Worm (Caenorhabditis elegans) whole organism, dauer: Measurements from ENCODE around the gene K02E11.4.
"Not testable (repeated sequence)": the region's sequence is repeated elsewhere in the genome, so short reads cannot be mapped to it uniquely, and the experiment has no call there.

ENCODE experiments used
- unc-62 ChIP-seq: sonication (generic microtip); optimal IDR thresholded peaks from 2 replicates; lab custom pipeline; 2017; ENCODE audit warnings: missing biosample characterization, missing genetic modification reagents, missing genetic modification characterization

Gene K02E11.4

ce11 chrV:14256813-14257212 is 8.9 kb upstream of the K02E11.4 start, which contains the start of gene sre-8:
TSS of gene sre-8 (plus strand) at chrV:14257113.
- TF ChIP-seq unc-62 (GFP tag; lab: Kevin White, UChicago): no peak

DNA sequence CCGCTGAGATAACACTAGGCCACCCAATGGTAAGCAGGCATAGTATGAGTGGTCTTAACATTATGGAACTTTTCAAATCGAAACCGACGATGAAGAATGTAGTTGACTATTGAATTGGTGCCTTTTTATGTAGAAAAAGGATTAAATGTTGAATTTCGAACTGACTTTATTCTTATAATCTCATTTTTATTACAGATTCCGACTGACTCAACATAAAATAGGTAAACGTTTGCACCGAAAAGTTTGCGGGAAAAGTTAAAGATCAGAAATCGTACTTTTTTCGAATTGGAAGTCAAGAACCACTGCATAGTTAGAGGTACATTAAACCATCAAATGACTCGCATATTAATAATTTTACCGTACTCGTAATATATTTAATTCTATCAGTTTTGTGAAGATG is 6.3 kb upstream of the K02E11.4 start, which contains the start of gene K02E11.7:
Gene K02E11.7 (minus strand): TSS at position 101 of the 400 bp plus-strand sequence.
- TF ChIP-seq unc-62 (GFP tag; lab: Kevin White, UChicago): no peak

DNA sequence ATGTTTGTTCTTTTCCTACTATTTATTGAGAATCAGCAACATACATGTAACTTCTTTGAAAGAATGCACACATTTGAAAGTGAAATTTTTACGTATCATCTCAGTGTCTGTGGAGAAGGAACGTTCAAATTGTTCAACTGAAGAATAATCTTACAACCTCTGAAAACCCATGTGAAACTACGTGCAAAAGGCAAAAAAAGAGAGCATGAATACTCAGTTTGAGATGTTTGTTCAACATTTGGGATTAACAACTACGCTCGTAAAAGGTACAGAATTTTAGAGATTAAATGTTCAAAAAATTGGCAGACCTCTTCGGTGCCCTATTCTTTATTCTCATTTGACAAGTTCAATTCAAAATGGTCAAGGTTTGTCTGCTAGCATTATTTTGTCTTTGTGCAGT is 4.1 kb upstream of the K02E11.4 start, which contains the start of gene K02E11.5:
Gene K02E11.5 (plus strand): TSS at position 301 of the 400 bp plus-strand sequence.
- no peak for TF ChIP-seq unc-62 (GFP tag; lab: Kevin White, UChicago)

ce11 chrV:14248654-14249053 is 729 bp upstream of the K02E11.4 start, which contains the start of gene K02E11.6:
TSS of gene K02E11.6 (plus strand) at chrV:14248802.
- no peak for TF ChIP-seq unc-62 (GFP tag; lab: Kevin White, UChicago)

ce11 chrV:14246761-14247160 is 1.2 kb downstream of the K02E11.4 start, which contains the start of gene K02E11.3:
TSS of gene K02E11.3 (minus strand) at chrV:14246861.
- no peak for TF ChIP-seq unc-62 (GFP tag; lab: Kevin White, UChicago)

DNA sequence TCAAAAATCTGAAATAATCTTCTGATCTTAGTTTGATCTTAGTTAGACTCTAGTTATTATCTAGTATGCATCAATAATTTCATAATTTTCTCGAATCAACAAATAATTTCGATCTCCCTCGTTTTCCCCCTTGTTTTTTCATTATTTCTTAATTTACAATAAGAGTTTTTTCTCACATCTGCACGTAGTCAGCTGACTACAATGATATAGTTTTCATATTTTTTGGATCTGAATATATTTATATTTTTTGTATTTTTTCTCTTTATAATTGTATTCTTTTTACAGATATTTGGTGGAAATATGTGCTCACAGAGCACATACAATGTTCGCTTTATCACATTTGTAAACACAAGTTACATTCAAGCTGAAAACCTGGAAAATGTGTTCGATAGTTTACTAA is 4.0 kb downstream of the K02E11.4 start, which contains the start of gene sre-7:
Gene sre-7 (plus strand): TSS at position 301 of the 400 bp plus-strand sequence.
- no peak for TF ChIP-seq unc-62 (GFP tag; lab: Kevin White, UChicago)

DNA sequence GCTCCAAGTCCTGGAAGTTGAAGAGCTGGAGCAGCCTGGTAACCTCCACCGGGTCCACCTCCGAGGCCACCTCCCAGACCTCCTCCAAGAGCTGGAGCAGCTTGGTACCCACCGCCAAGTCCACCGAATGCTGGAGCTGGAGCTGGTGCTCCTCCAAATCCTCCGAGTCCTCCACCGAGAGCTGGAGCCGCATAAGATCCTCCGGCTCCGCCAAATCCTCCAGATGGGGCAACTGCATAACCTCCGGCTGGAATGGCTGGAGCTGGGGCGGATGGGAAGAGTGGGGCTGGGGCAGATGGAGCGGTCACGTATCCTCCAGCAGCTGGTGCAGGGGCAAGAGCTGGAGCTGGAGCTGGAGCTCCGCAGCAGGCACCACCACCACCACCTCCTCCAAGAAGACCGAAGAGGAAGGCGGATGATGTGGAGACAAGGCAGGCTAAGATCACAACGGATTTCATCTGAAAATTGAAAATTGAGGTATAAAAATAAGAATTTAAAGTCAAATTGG is 7.2 kb downstream of the K02E11.4 start, which contains the start of gene K02E11.10:
Gene K02E11.10 (minus strand): TSS at position 458 of the 508 bp plus-strand sequence.
- no peak for TF ChIP-seq unc-62 (GFP tag; lab: Kevin White, UChicago)

DNA sequence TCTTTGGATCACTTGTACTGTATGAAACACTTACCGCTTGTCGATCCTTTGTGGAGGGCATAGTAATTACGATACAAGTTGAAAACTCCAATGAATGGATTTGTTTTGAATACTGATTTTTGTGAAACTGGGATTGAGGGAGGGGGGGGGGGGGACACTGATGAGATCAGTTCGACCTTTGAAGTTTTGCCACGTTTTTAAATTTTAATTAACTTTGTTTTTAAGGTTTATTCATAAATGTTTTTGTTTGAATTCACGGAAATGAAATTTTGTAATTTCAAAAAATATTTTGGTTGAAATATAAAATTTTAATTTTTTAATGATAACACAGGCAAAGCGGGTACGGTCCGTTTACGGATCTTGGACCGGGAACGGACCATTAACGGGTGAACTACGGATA is 12.0 kb downstream of the K02E11.4 start, which contains the start of gene ent-3:
Gene ent-3 (minus strand): TSS at position 101 of the 400 bp plus-strand sequence.
- no peak for TF ChIP-seq unc-62 (GFP tag; lab: Kevin White, UChicago)

ce11 chrV:14231656-14232055 is 16.3 kb downstream of the K02E11.4 start:
- no peak for TF ChIP-seq unc-62 (GFP tag; lab: Kevin White, UChicago)

DNA sequence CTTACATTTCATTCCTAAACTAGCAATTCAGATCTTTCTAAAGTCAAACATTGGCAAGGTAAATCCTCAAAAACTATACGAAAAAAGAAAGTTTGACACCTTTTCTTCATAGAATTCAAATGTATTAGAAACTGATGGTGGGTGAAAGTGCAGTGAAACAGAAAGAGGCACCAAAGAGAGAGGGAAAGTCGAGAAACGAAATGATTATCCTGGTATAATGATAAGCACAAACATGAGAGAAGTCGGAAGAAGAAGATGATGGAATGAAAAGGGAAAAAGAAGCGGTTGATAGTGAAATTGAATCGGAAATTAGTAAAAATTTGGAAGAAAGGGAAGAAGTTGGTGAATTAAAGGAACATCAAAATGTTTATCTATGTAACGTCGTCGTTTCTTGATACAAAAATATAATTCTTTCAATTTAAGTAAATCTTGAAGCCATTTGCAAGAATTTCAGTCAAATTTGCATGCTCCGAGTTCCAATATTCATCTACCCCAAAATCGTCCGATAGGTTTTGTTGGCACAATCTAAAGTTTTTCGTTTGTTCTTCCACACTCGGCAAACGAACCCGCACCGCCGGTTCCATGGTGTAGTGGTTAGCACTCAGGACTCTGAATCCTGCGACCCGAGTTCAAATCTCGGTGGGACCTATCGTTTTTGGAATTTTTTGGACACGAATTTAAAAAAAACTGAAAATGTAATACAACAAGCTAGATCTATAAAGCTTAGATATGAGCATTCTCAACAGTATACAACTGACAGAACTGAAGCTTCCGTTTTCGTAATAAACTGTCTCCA is 16.9 kb downstream of the K02E11.4 start:
- no peak for TF ChIP-seq unc-62 (GFP tag; lab: Kevin White, UChicago)

- no peak for TF ChIP-seq unc-62 (GFP tag; lab: Kevin White, UChicago)
Observed at ce11 chrV:14226373-14226772, 21.6 kb downstream of the K02E11.4 start, which contains the start of gene nep-21. TSS of gene nep-21 (minus strand) at chrV:14226473.

DNA sequence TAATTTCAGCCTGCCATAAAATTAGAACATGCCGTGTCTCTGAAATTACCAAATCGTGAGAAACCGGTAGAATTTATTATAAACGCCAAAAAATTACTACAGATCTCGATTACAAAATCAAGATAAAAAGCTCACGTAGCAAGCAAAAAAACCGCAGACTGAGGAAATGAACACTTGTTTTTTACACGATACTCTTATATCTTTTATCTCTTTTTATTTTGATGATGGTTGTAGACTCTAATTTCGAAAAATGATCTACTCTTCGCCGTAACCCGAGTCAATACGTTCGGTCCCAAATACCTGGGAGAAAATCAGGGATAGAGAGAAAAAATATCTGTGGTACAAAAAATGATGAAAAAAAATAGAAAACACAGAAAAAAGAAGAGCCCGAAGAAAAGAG is 24.8 kb downstream of the K02E11.4 start:
- TF ChIP-seq unc-62 (GFP tag; lab: Kevin White, UChicago): no peak

DNA sequence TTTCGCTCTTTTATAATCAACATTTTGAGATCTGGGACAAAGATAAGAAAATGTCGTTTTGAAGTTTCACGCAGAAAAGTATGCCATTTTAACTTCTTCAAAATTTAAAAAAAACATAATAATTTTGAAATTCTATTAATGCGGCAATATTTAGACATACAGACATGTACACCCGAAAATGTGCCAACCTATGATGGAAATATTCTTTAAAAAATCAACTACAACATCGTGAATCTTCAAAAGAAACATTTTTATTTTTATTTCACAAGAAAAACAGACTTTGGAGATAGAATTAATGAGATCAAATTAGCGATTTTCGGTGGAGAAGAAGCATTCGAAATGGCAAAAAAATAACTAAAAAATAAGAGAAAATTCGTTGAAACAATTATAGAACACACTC is 32.8 kb downstream of the K02E11.4 start, which contains the start of gene T16A9.5:
Gene T16A9.5 (minus strand): TSS at position 101 of the 400 bp plus-strand sequence.
- TF ChIP-seq unc-62 (GFP tag; lab: Kevin White, UChicago): no peak

- no peak for TF ChIP-seq unc-62 (GFP tag; lab: Kevin White, UChicago)
Observed at ce11 chrV:14212813-14213212, 35.1 kb downstream of the K02E11.4 start.

DNA sequence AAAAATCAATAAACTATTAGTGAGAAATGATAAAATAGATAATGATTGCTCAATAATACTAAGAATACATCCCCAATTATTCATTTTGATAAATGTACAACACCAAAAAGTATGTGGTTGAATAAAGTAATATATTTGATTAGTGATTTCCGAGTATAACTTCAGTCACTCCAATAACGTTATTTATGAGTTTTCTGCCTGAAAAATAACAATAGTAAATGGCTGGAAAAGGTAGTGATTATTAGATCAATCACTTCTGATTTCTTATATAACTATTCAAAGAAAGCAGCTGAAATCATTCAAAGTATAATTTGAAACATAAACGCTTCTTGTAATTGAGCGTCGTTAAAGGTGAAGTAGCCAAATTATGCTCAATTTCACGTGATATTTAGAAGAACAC is 37.2 kb downstream of the K02E11.4 start, which contains the start of gene str-230:
Gene str-230 (minus strand): TSS at position 101 of the 400 bp plus-strand sequence.
- TF ChIP-seq unc-62 (GFP tag; lab: Kevin White, UChicago): no peak

DNA sequence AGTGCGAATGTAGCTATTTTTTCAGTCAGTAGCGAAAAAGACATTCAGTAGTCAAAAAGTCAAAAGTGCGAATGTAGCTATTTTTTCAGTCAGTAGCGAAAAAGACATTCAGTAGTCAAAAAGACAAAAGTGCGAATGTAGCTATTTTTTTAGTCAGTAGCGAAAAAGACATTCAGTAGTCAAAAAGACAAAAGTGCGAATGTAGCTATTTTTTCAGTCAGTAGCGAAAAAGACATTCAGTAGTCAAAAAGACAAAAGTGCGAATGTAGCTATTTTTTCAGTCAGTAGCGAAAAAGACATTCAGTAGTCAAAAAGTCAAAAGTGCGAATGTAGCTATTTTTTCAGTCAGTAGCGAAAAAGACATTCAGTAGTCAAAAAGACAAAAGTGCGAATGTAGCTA is 42.7 kb downstream of the K02E11.4 start, which contains the start of gene T16A9.3:
Gene T16A9.3 (plus strand): TSS at position 301 of the 400 bp plus-strand sequence.
- TF ChIP-seq unc-62 (GFP tag; lab: Kevin White, UChicago): not testable (repeated sequence)
